Worm (Caenorhabditis elegans) whole organism, late embryonic: ENCODE results near the gene srx-8.

Source experiments
- F13H6.1 ChIP-seq: sonication (generic microtip); optimal IDR thresholded peaks from 2 replicates; lab custom pipeline; 2016; ENCODE audit warnings: missing genetic modification characterization, missing compliant biosample characterization
- K09A11.1 ChIP-seq: sonication (generic microtip); optimal IDR thresholded peaks from 2 replicates; lab custom pipeline; 2017; ENCODE audit warnings: antibody characterized with exemption, mild to moderate bottlenecking, missing genetic modification characterization, missing compliant biosample characterization; ENCODE audit not compliant: insufficient read depth
- T23F11.4 ChIP-seq: fragments of 200-800 bp; sonication (Bioruptor generic); optimal IDR thresholded peaks from 2 replicates; lab custom pipeline; 2018; ENCODE audit warnings: mild to moderate bottlenecking, missing genetic modification characterization, missing compliant biosample characterization
- ceh-14 ChIP-seq: sonication (generic microtip); optimal IDR thresholded peaks from 2 replicates; lab custom pipeline; 2016; ENCODE audit warnings: missing genotype, missing genetic modification characterization, missing compliant biosample characterization
- ets-4 ChIP-seq: sonication (generic microtip); optimal IDR thresholded peaks from 2 replicates; lab custom pipeline; 2016; ENCODE audit warnings: missing genetic modification characterization, missing compliant biosample characterization
- lin-11 ChIP-seq: fragments of 200-800 bp; sonication (Bioruptor generic); optimal IDR thresholded peaks from 2 replicates; lab custom pipeline; 2018; ENCODE audit warnings: mild to moderate bottlenecking, missing genetic modification characterization, missing compliant biosample characterization
- nfya-1 ChIP-seq: sonication (generic microtip); optimal IDR thresholded peaks from 2 replicates; lab custom pipeline; 2017; ENCODE audit warnings: missing genetic modification characterization, mild to moderate bottlenecking, missing compliant biosample characterization, antibody characterized with exemption, moderate library complexity
- odd-2 ChIP-seq: sonication (generic microtip); optimal IDR thresholded peaks from 2 replicates; lab custom pipeline; 2017; ENCODE audit warnings: antibody characterized with exemption, mild to moderate bottlenecking, missing genetic modification characterization, missing compliant biosample characterization
- pha-2 ChIP-seq: sonication (generic microtip); optimal IDR thresholded peaks from 2 replicates; lab custom pipeline; 2017; ENCODE audit warnings: mild to moderate bottlenecking, missing genetic modification characterization, missing compliant biosample characterization
- unc-55 ChIP-seq: sonication (generic microtip); optimal IDR thresholded peaks from 2 replicates; lab custom pipeline; 2017; ENCODE audit warnings: missing biosample characterization, missing genetic modification reagents, missing genetic modification characterization

- TF ChIP-seq pha-2 (tag; lab: Kevin White, UChicago): no peak
- no peak for TF ChIP-seq T23F11.4 (GFP tag; lab: Kevin White, UChicago)
- no peak for TF ChIP-seq ceh-14
- no peak for TF ChIP-seq odd-2 (tag; lab: Kevin White, UChicago)
- TF ChIP-seq nfya-1 (tag; lab: Kevin White, UChicago): no peak
- no peak for TF ChIP-seq unc-55 (GFP tag; lab: Kevin White, UChicago)
- TF ChIP-seq F13H6.1 (tag; lab: Kevin White, UChicago): no peak
- TF ChIP-seq ets-4 (tag; lab: Kevin White, UChicago): no peak
- no peak for TF ChIP-seq K09A11.1 (tag; lab: Kevin White, UChicago)
- TF ChIP-seq lin-11: no peak
Measured at ce11 chrV:598626-599025, 42.7 kb upstream of the srx-8 start.
